Worm (Caenorhabditis elegans): ENCODE data around the gene srh-308.

The srh-308 gene

ce11 chrV:13993478-13993877 is 23.9 kb downstream of the srh-308 start (continued):
- TF ChIP-seq unc-62 (GFP tag; optimal IDR thresholded peaks at IDR 0.05 in 1 of 2) (no peak), unc-62 (tag; optimal IDR thresholded peaks at IDR 0.05) (no peak), lin-1 (GFP tag; IDR thresholded peaks at IDR 0.05) (no peak), T20F7.1 (GFP tag; optimal IDR thresholded peaks at IDR 0.05) (no peak), jun-1 (tag; optimal IDR thresholded peaks at IDR 0.05) (no peak), nhr-76 (tag; optimal IDR thresholded peaks at IDR 0.05) (no peak)

DNA sequence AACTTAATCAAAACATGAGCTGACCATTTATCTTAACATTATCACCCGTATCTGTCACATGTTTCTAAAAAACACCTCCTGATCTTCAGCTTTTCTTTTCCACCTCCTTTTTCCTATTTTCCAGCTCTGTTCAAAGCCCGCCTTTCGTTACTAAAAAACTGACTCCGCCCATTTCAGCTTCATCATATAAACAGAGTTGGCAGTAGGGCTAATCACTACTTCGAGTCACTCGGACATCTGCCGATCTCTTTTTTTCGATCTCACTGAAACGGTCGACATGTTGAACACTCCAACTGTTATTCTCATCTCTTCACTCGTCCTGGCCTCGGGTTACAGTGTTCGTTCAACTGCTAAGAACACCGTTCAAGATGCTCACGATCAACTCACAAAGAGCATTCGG is 24.9 kb downstream of the srh-308 start, which contains the start of gene droe-4:
Gene droe-4, plus strand, starts transcription at position 172 of the 400 bp plus-strand sequence.
- TF ChIP-seq aly-2 (tag; optimal IDR thresholded peaks at IDR 0.05) (no peak), T20F7.1 (GFP tag; optimal IDR thresholded peaks at IDR 0.05) (no peak), unc-62 (GFP tag; optimal IDR thresholded peaks at IDR 0.05 in 1 of 2) (peak in 1 of 2 experiments; percentile 56), unc-62 (tag; optimal IDR thresholded peaks at IDR 0.05) (no peak), zip-11 (GFP tag; IDR thresholded peaks at IDR 0.05) (no peak)

DNA sequence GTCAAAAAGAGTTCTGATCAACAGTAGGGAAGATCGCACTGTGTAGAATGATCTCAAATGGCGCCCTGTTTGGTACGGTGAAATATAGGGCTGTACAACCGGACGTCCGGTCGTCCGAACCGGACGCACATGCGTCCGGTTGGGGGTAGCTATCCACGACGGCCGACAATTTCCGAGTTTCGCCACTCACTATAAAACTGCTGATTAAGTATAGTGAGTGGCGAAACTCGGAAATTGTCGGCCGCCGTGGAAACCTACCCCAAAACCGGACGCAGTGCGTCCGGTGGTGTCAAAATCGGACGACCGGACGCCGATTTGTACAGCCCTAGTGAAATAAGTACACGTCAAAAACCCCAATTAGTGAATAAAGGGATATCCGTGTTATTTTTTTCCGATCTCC is 25.4 kb downstream of the srh-308 start:
- TF ChIP-seq lin-38 (GFP tag; IDR thresholded peaks at IDR 0.05): peak; percentile 20; the same call in 1 of the 2 replicates

ce11 chrV:13986823-13987222 is 30.6 kb downstream of the srh-308 start:
- no peak for TF ChIP-seq aly-2 (tag; optimal IDR thresholded peaks at IDR 0.05)
- TF ChIP-seq mdl-1 (tag; optimal IDR thresholded peaks at IDR 0.05): no peak
- peak; percentile 43 for TF ChIP-seq nhr-77 (tag; optimal IDR thresholded peaks at IDR 0.05)
- TF ChIP-seq T20F7.1 (GFP tag; optimal IDR thresholded peaks at IDR 0.05): peak; percentile 46
- peak; percentile 26 for TF ChIP-seq nhr-48 (tag; optimal IDR thresholded peaks at IDR 0.05)
- peak; percentile 38 for TF ChIP-seq nhr-102 (tag; optimal IDR thresholded peaks at IDR 0.05)
- no peak for TF ChIP-seq nhr-11 (tag; optimal IDR thresholded peaks at IDR 0.05)
- no peak for TF ChIP-seq mxl-3 (GFP tag; optimal IDR thresholded peaks at IDR 0.05)
- TF ChIP-seq ceh-62 (tag; optimal IDR thresholded peaks at IDR 0.05): no peak
- no peak for TF ChIP-seq skn-1 (tag; optimal IDR thresholded peaks at IDR 0.05)
- TF ChIP-seq pha-4 (GFP tag; IDR thresholded peaks at IDR 0.05): peak; percentile 50; the same call in 1 of the 2 replicates
- no peak for TF ChIP-seq pha-4 (tag; optimal IDR thresholded peaks at IDR 0.05)
- peak; percentile 88 for TF ChIP-seq nhr-28 (tag; optimal IDR thresholded peaks at IDR 0.05)
- peak; percentile 84 for TF ChIP-seq dve-1 (tag; optimal IDR thresholded peaks at IDR 0.05; ENCODE audit: insufficient read depth)
- TF ChIP-seq hlh-11 (tag; optimal IDR thresholded peaks at IDR 0.05): peak; percentile 57
- no peak for TF ChIP-seq unc-39 (tag; optimal IDR thresholded peaks at IDR 0.05)
- TF ChIP-seq lim-7 (GFP tag; IDR thresholded peaks at IDR 0.05): 0 out of 2 replicates have a peak, but pooled peaks have one; percentile 9
- 0 out of 2 replicates have a peak, but pooled peaks have one; percentile 63 for TF ChIP-seq zfp-3 (GFP tag; conservative IDR thresholded peaks at IDR 0.05)
- TF ChIP-seq vab-7 (GFP tag; IDR thresholded peaks at IDR 0.05): no peak
- no peak for TF ChIP-seq F26F4.8 (GFP tag; conservative IDR thresholded peaks at IDR 0.05)
- no peak for TF ChIP-seq lin-15B (tag; optimal IDR thresholded peaks at IDR 0.05)
- TF ChIP-seq snpc-1.2 (GFP tag; IDR thresholded peaks at IDR 0.05): no peak
- peak; percentile 95 for TF ChIP-seq pqm-1 (tag; optimal IDR thresholded peaks at IDR 0.05)
- TF ChIP-seq dmd-6 (GFP tag; IDR thresholded peaks at IDR 0.05): peak; percentile 47; the same call in 1 of the 2 replicates
- TF ChIP-seq daf-16 (GFP tag; optimal IDR thresholded peaks at IDR 0.05): no peak
- TF ChIP-seq daf-16 (tag; optimal IDR thresholded peaks at IDR 0.05): peak; percentile 58
- TF ChIP-seq fos-1 (tag; optimal IDR thresholded peaks at IDR 0.05): no peak
- no peak for TF ChIP-seq lin-13 (GFP tag; optimal IDR thresholded peaks at IDR 0.05)
- 0 out of 2 replicates have a peak, but pooled peaks have one; percentile 28 for TF ChIP-seq hmg-1.1 (GFP tag; IDR thresholded peaks at IDR 0.05)
- TF ChIP-seq zip-2 (tag; optimal IDR thresholded peaks at IDR 0.05): no peak
- no peak for TF ChIP-seq nhr-10 (tag; optimal IDR thresholded peaks at IDR 0.05)
- TF ChIP-seq Y105C5A.15 (GFP tag; IDR thresholded peaks at IDR 0.05): no peak
- peak; percentile 65 for TF ChIP-seq php-3 (GFP tag; IDR thresholded peaks at IDR 0.05)
- no peak; the same call in 1 of the 2 replicates for TF ChIP-seq lin-38 (GFP tag; IDR thresholded peaks at IDR 0.05)
- TF ChIP-seq tra-1 (GFP tag; IDR thresholded peaks at IDR 0.05): no peak
- TF ChIP-seq Y48G9A.11 (GFP tag; IDR thresholded peaks at IDR 0.05): no peak
- TF ChIP-seq nhr-6 (tag; optimal IDR thresholded peaks at IDR 0.05): no peak
- TF ChIP-seq lin-1 (GFP tag; IDR thresholded peaks at IDR 0.05): peak; percentile 7; the same call in 1 of the 2 replicates
- TF ChIP-seq arid-1 (GFP tag; conservative IDR thresholded peaks at IDR 0.05): 0 out of 2 replicates have a peak, but pooled peaks have one; percentile 9
- no peak for TF ChIP-seq D1046.2 (GFP tag; IDR thresholded peaks at IDR 0.05)
- no peak for TF ChIP-seq snpc-4 (tag; optimal IDR thresholded peaks at IDR 0.05)

Data from whole organism, L4 larva.